Fruit fly (Drosophila melanogaster) whole organism, embryonic: ENCODE results near the gene CG13008.

ENCODE experiments used
- B-H2 ChIP-seq: fragments of 200-800 bp; sonication (Bioruptor generic); optimal IDR thresholded peaks from 2 replicates; lab custom pipeline; 2018; ENCODE audit warnings: missing biosample characterization, mild to moderate bottlenecking, missing genetic modification characterization
- CG12236 ChIP-seq: fragments of 200-800 bp; sonication (Bioruptor generic); optimal IDR thresholded peaks from 2 replicates; lab custom pipeline; 2016; ENCODE audit warnings: missing biosample characterization, missing genetic modification characterization
- CG12769 ChIP-seq: fragments of 200-800 bp; sonication (Bioruptor generic); optimal IDR thresholded peaks from 2 replicates; lab custom pipeline; 2019; ENCODE audit warnings: missing biosample characterization, mild to moderate bottlenecking, missing genetic modification characterization, moderate library complexity
- CG13894 ChIP-seq: fragments of 200-800 bp; sonication (Bioruptor generic); optimal IDR thresholded peaks from 3 replicates; lab custom pipeline; 2018; ENCODE audit warnings: missing biosample characterization, mild to moderate bottlenecking, missing genetic modification characterization, moderate library complexity
- CG14441 ChIP-seq: fragments of 200-800 bp; sonication (Bioruptor generic); IDR thresholded peaks from 2 replicates; pipeline ENCODE4 v1.3.6; 2022; ENCODE audit warnings: missing biosample characterization, missing genetic modification characterization
- CG14965 ChIP-seq: fragments of 200-800 bp; sonication (Bioruptor generic); optimal IDR thresholded peaks from 2 replicates; lab custom pipeline; 2016; ENCODE audit warnings: missing biosample characterization, missing genetic modification characterization, borderline replicate concordance
- CG17912 ChIP-seq: fragments of 200-800 bp; sonication (Bioruptor generic); optimal IDR thresholded peaks from 2 replicates; lab custom pipeline; 2018; ENCODE audit warnings: missing biosample characterization, mild to moderate bottlenecking, missing genetic modification characterization
- CG18599 ChIP-seq: fragments of 200-800 bp; sonication (Bioruptor generic); optimal IDR thresholded peaks from 3 replicates; lab custom pipeline; 2017; ENCODE audit warnings: missing biosample characterization, missing genetic modification characterization, mild to moderate bottlenecking, moderate library complexity, missing genetic modification reagents
- CG34422 ChIP-seq: fragments of 200-800 bp; sonication (Bioruptor generic); IDR thresholded peaks from 3 replicates; pipeline ENCODE4 v1.3.6; 2022; ENCODE audit warnings: missing biosample characterization, missing genetic modification characterization
- CG4854 ChIP-seq: fragments of 200-800 bp; sonication (Bioruptor generic); optimal IDR thresholded peaks from 2 replicates; lab custom pipeline; 2016; ENCODE audit warnings: missing biosample characterization, missing genetic modification characterization, inconsistent platforms
- CG7556 ChIP-seq: fragments of 200-800 bp; sonication (Bioruptor generic); optimal IDR thresholded peaks from 2 replicates; lab custom pipeline; 2017; ENCODE audit warnings: missing biosample characterization, mild to moderate bottlenecking, missing genetic modification characterization
- CG8388 ChIP-seq: fragments of 200-800 bp; sonication (Bioruptor generic); optimal IDR thresholded peaks from 2 replicates; lab custom pipeline; 2019; ENCODE audit warnings: missing biosample characterization, mild to moderate bottlenecking, missing genetic modification characterization, moderate library complexity
- Camta ChIP-seq: fragments of 200-800 bp; sonication (Bioruptor generic); optimal IDR thresholded peaks from 2 replicates; lab custom pipeline; 2016; ENCODE audit warnings: missing biosample characterization, missing genetic modification characterization
- Ets65A ChIP-seq: fragments of 200-800 bp; sonication (Bioruptor generic); peaks from one replicate; lab custom pipeline; 2016; ENCODE audit warnings: missing biosample characterization, missing genetic modification characterization
- Hr78 ChIP-seq, 2 experiments: fragments of 200-800 bp in 1 of 2; fragments of >200 bp in 1 of 2; sonication (Bioruptor generic) in 1 of 2; optimal IDR thresholded peaks; 2 replicates each; lab custom pipeline; 2017 to 2019; ENCODE audit warnings: missing biosample characterization in 2 of 2, missing genetic modification characterization in 2 of 2, mild to moderate bottlenecking in 1 of 2, moderate library complexity in 1 of 2
- MTF-1 ChIP-seq: fragments of 200-800 bp; sonication (Bioruptor generic); optimal IDR thresholded peaks from 2 replicates; lab custom pipeline; 2018; ENCODE audit warnings: missing biosample characterization, mild to moderate bottlenecking, missing genetic modification characterization, borderline replicate concordance
- Nf-YC ChIP-seq: fragments of 200-800 bp; optimal IDR thresholded peaks from 3 replicates; lab custom pipeline; 2019; ENCODE audit warnings: missing biosample characterization, mild to moderate bottlenecking, missing genetic modification characterization, moderate library complexity
- Pdp1 ChIP-seq, 2 experiments: fragments of 200-800 bp; sonication (Bioruptor generic); optimal IDR thresholded peaks; 3 replicates each; lab custom pipeline; 2016; ENCODE audit warnings: missing biosample characterization in 2 of 2, missing genetic modification characterization in 2 of 2, mild to moderate bottlenecking in 1 of 2, moderate library complexity in 1 of 2
- TFAM ChIP-seq: fragments of 200-800 bp; sonication (Bioruptor generic); optimal IDR thresholded peaks from 2 replicates; lab custom pipeline; 2017; ENCODE audit warnings: missing biosample characterization, missing genetic modification characterization, inconsistent platforms
- Xbp1 ChIP-seq: fragments of 200-800 bp; sonication (Bioruptor generic); optimal IDR thresholded peaks from 3 replicates; lab custom pipeline; 2016; ENCODE audit warnings: missing biosample characterization, mild to moderate bottlenecking, missing genetic modification characterization
- ato ChIP-seq: fragments of 200-800 bp; sonication (Bioruptor generic); IDR thresholded peaks from 2 replicates; pipeline ENCODE4 v1.3.6; 2022; ENCODE audit warnings: missing biosample characterization, missing genetic modification characterization; ENCODE audit not compliant: partially characterized antibody
- chinmo ChIP-seq: fragments of 200-800 bp; sonication (Bioruptor generic); IDR thresholded peaks from 4 replicates; pipeline ENCODE4 v1.3.6; 2022; ENCODE audit warnings: missing biosample characterization, missing genetic modification characterization; ENCODE audit not compliant: partially characterized antibody
- fd3F ChIP-seq: fragments of 200-800 bp; sonication (Bioruptor generic); optimal IDR thresholded peaks from 2 replicates; lab custom pipeline; 2018; ENCODE audit warnings: missing biosample characterization, mild to moderate bottlenecking, missing genetic modification characterization, moderate library complexity
- gsb ChIP-seq: fragments of 200-800 bp; sonication (Bioruptor generic); IDR thresholded peaks from 2 replicates; pipeline ENCODE4 v1.3.6; 2022; ENCODE audit warnings: missing biosample characterization, missing genetic modification characterization
- lmd ChIP-seq: fragments of 200-800 bp; sonication (Bioruptor generic); IDR thresholded peaks from 2 replicates; pipeline ENCODE4 v1.3.6; 2022; ENCODE audit warnings: missing biosample characterization, missing genetic modification characterization
- mam ChIP-seq: fragments of 200-800 bp; sonication (Bioruptor generic); optimal IDR thresholded peaks from 3 replicates; lab custom pipeline; 2016; ENCODE audit warnings: missing biosample characterization, missing genetic modification characterization
- mirr ChIP-seq: fragments of 200-800 bp; sonication (Bioruptor generic); optimal IDR thresholded peaks from 3 replicates; lab custom pipeline; 2018; ENCODE audit warnings: missing biosample characterization, mild to moderate bottlenecking, missing genetic modification characterization
- onecut ChIP-seq: fragments of 200-800 bp; sonication (Bioruptor generic); IDR thresholded peaks from 2 replicates; pipeline ENCODE4 v1.3.6; 2022; ENCODE audit warnings: missing biosample characterization, missing genetic modification characterization
- pb ChIP-seq: fragments of 200-800 bp; sonication (Bioruptor generic); optimal IDR thresholded peaks from 3 replicates; lab custom pipeline; 2016; ENCODE audit warnings: missing biosample characterization, missing genetic modification characterization
- pita ChIP-seq: fragments of 200-800 bp; sonication (Bioruptor generic); optimal IDR thresholded peaks from 2 replicates; lab custom pipeline; 2017; ENCODE audit warnings: missing biosample characterization, mild to moderate bottlenecking, missing genetic modification characterization
- schlank ChIP-seq: fragments of 200-800 bp; sonication (Bioruptor generic); optimal IDR thresholded peaks from 2 replicates; lab custom pipeline; 2018; ENCODE audit warnings: missing biosample characterization, mild to moderate bottlenecking, missing genetic modification characterization
- shn ChIP-seq: fragments of 200-800 bp; sonication (Bioruptor generic); optimal IDR thresholded peaks from 3 replicates; lab custom pipeline; 2016; ENCODE audit warnings: missing biosample characterization, missing genetic modification characterization
- slbo ChIP-seq: fragments of 200-800 bp; sonication (Bioruptor generic); IDR thresholded peaks from 2 replicates; pipeline ENCODE4 v1.3.6; 2022; ENCODE audit warnings: missing biosample characterization, missing genetic modification characterization
- sr ChIP-seq: fragments of 200-800 bp; sonication (Bioruptor generic); IDR thresholded peaks from 3 replicates; pipeline ENCODE4 v1.3.6; 2022; ENCODE audit warnings: missing biosample characterization, missing genetic modification characterization
- twi ChIP-seq: fragments of 200-800 bp; optimal IDR thresholded peaks from 2 replicates; lab custom pipeline; 2019; ENCODE audit warnings: missing biosample characterization, mild to moderate bottlenecking, missing genetic modification characterization, moderate library complexity
- vvl ChIP-seq: fragments of 200-800 bp; sonication (Bioruptor generic); IDR thresholded peaks from 2 replicates; pipeline ENCODE4 v1.3.6; 2022; ENCODE audit warnings: missing biosample characterization, missing genetic modification characterization
- zfh2 ChIP-seq: fragments of 200-800 bp; sonication (Bioruptor generic); optimal IDR thresholded peaks from 2 replicates; lab custom pipeline; 2016; ENCODE audit warnings: missing biosample characterization, missing genetic modification characterization

The CG13008 gene

dm6 chrX:16734647-16735046 lies 23.5 kb downstream of the CG13008 start, which contains the start of gene TwdlY:
Gene TwdlY, plus strand, starts transcription at chrX:16734947.
- no peak for TF ChIP-seq B-H2
- no peak for TF ChIP-seq CG14441 (GFP tag; lab: Robert Waterston, UW)
- peak; percentile 53; the same call in 1 of the 4 replicates for TF ChIP-seq chinmo (GFP tag; lab: Robert Waterston, UW)
- no peak for TF ChIP-seq gsb
- TF ChIP-seq mam (GFP tag; lab: Kevin White, UChicago): no peak
- peak; percentile 6 for TF ChIP-seq CG12769 (tag; lab: Kevin White, UChicago)
- TF ChIP-seq pita (GFP tag; lab: Kevin White, UChicago): no peak
- no peak for TF ChIP-seq pb
- no peak for TF ChIP-seq onecut
- peak; percentile 53; the same call in 1 of the 2 replicates for TF ChIP-seq vvl (GFP tag; lab: Robert Waterston, UW)
- TF ChIP-seq mirr (GFP tag; lab: Kevin White, UChicago): no peak
- no peak for TF ChIP-seq CG14965 (GFP tag; lab: Kevin White, UChicago)

DNA sequence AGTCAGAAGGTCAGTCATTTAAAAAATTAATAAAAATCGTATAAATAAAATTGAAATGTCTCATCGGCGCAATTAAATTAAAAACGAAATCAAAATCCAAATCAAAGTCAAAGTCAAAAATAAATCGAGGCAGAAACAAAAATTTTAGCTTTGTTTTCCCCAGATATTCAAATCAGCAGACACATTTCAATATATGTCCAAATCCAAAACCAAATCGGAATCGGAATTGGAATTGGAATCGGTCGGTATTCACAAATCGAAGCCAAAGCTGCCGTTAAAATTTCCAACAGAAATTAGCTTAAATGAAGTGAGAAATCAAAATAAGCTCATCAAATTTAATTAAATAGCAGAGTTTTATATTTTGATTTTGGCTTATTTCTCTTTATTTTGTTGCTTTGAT lies 25.1 kb downstream of the CG13008 start:
- TF ChIP-seq Xbp1: no peak
- peak; percentile 94 for TF ChIP-seq CG13894
- TF ChIP-seq lmd (GFP tag; lab: Robert Waterston, UW): no peak
- no peak for TF ChIP-seq slbo (GFP tag; lab: Robert Waterston, UW)
- TF ChIP-seq, all 482 proteins: peak for 1

DNA sequence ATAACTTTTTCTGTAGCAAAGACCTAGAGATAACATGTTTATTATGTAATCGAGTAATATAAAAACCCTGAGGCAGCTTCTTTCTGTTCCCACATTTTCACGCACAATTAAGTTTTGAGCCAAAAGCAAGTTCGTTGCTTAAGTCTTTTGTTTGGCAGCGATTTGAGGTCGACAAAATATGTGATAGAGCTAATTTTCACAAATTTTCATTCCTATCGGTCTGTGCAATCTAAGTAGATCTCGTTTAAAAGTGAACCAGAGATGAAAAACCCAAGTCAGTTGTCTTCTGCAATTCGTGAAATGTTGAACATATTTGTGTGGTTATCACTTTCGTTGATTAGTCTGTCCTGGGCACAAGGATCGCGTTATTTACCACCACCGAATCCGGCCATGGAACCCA lies 26.8 kb downstream of the CG13008 start, which contains the start of gene TwdlZ:
Gene TwdlZ, plus strand, starts transcription at position 301 of the 400 bp plus-strand sequence.
- TF ChIP-seq CG34422 (GFP tag; lab: Robert Waterston, UW): no peak
- TF ChIP-seq Pdp1 (GFP tag; optimal IDR thresholded peaks at IDR 0.05; lab: Kevin White, UChicago): peak in 1 of 2 experiments; percentile 17
- TF ChIP-seq CG8388 (GFP tag; lab: Kevin White, UChicago): no peak
- no peak for TF ChIP-seq zfh2
- TF ChIP-seq CG12236 (GFP tag; lab: Kevin White, UChicago): no peak
- no peak for TF ChIP-seq Hr78 (GFP tag; optimal IDR thresholded peaks at IDR 0.05; lab: Kevin White, UChicago)
- no peak for TF ChIP-seq CG4854 (GFP tag; lab: Kevin White, UChicago)
- no peak for TF ChIP-seq TFAM
- TF ChIP-seq, all 482 proteins: peak for 1

DNA sequence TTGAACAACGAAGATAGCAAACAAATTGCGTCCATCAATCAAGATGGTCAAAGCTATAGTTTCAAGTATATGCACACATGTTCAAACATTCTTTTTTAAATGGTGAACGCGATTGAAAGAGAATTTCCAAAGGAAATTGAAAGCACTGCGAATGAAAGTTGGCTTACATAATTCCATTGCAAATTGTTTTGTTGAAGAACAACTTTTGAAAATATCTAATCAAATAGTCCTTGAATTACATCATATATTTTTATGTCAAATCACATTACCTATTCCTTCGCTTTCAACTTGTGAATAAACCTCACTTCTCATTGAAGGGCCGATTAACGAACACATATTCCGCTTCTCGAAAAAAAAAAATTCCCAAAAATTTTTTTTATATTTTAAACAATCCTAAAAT lies 29.5 kb downstream of the CG13008 start, which contains the start of gene CG32568:
Gene CG32568, plus strand, starts transcription at position 301 of the 400 bp plus-strand sequence.
- TF ChIP-seq sr (GFP tag; lab: Robert Waterston, UW) (no peak), shn (GFP tag; lab: Kevin White, UChicago) (no peak), CG12769 (tag; lab: Kevin White, UChicago) (no peak), schlank (tag; lab: Kevin White, UChicago) (no peak), CG18599 (GFP tag; lab: Kevin White, UChicago) (no peak), twi (tag; lab: Kevin White, UChicago) (no peak), Ets65A (GFP tag; lab: Kevin White, UChicago) (no peak), CG17912 (GFP tag; lab: Kevin White, UChicago) (no peak), CG7556 (no peak), fd3F (GFP tag; lab: Kevin White, UChicago) (no peak), MTF-1 (GFP tag; lab: Kevin White, UChicago) (no peak), Camta (GFP tag; lab: Kevin White, UChicago) (no peak), ato (GFP tag; lab: Robert Waterston, UW) (no peak), Nf-YC (tag; lab: Kevin White, UChicago) (no peak)
